Fruit fly (Drosophila melanogaster): ENCODE measurements around the gene Dcr-1.

Gene Dcr-1

dm6 chr3R:22753895-22754774, 13.2 kb upstream of the Dcr-1 start (continued):
- TF ChIP-seq Ravus (GFP tag; IDR thresholded peaks at IDR 0.05) (no peak), CG7963 (GFP tag; IDR thresholded peaks at IDR 0.05; ENCODE audit: partially characterized antibody) (no peak), CG18262 (tag; optimal IDR thresholded peaks at IDR 0.05) (peak; percentile 77), z (GFP tag; IDR thresholded peaks at IDR 0.05) (peak; percentile 87), CG17359 (tag; optimal IDR thresholded peaks at IDR 0.05) (peak; percentile 67), Hmx (GFP tag; optimal IDR thresholded peaks at IDR 0.05) (peak; percentile 38), Side (GFP tag; optimal IDR thresholded peaks at IDR 0.05) (peak; percentile 29), CG8478 (optimal IDR thresholded peaks at IDR 0.05) (no peak), Ada2b (GFP tag; IDR thresholded peaks at IDR 0.05) (peak; percentile 57), CG8924 (tag; optimal IDR thresholded peaks at IDR 0.05) (peak; percentile 57), stwl (tag; optimal IDR thresholded peaks at IDR 0.05) (no peak), grau (tag; optimal IDR thresholded peaks at IDR 0.05) (peak; percentile 72), Tbp (GFP tag; optimal IDR thresholded peaks at IDR 0.05) (no peak), eyg (GFP tag; optimal IDR thresholded peaks at IDR 0.05) (no peak), CHES-1-like (GFP tag; optimal IDR thresholded peaks at IDR 0.05) (peak; percentile 58), CG12391 (tag; optimal IDR thresholded peaks at IDR 0.05) (peak; percentile 71), Optix (GFP tag; IDR thresholded peaks at IDR 0.05) (peak; percentile 34; the same call in 1 of the 3 replicates), TFAM (GFP tag; optimal IDR thresholded peaks at IDR 0.05) (no peak), Sox102F (GFP tag; optimal IDR thresholded peaks at IDR 0.05) (peak; percentile 73), Atf3 (GFP tag; optimal IDR thresholded peaks at IDR 0.05) (no peak), dm (GFP tag; optimal IDR thresholded peaks at IDR 0.05) (peak; percentile 8), p53 (GFP tag; optimal IDR thresholded peaks at IDR 0.05) (no peak), CG12219 (GFP tag; optimal IDR thresholded peaks at IDR 0.05) (peak; percentile 5), pita (GFP tag; optimal IDR thresholded peaks at IDR 0.05) (no peak), ftz-f1 (GFP tag; optimal IDR thresholded peaks at IDR 0.05) (peak; percentile 51), CG2129 (GFP tag; IDR thresholded peaks at IDR 0.05; ENCODE audit: partially characterized antibody) (no peak), pan (optimal IDR thresholded peaks at IDR 0.05) (no peak), pan (GFP tag; optimal IDR thresholded peaks at IDR 0.05 in 1 of 2, IDR thresholded peaks at IDR 0.05 in 1 of 2) (peak in 1 of 2 experiments; percentile 51), lab (GFP tag; optimal IDR thresholded peaks at IDR 0.05) (peak; percentile 44), scrt (GFP tag; optimal IDR thresholded peaks at IDR 0.05) (peak; percentile 38), Hr51 (GFP tag; optimal IDR thresholded peaks at IDR 0.05) (peak in 1 of 2 experiments; percentile 80), CG3995 (GFP tag; optimal IDR thresholded peaks at IDR 0.05) (no peak), CG34422 (GFP tag; IDR thresholded peaks at IDR 0.05) (no peak; the same call in none of the 3 replicates), schlank (tag; optimal IDR thresholded peaks at IDR 0.05) (no peak), gsb-n (tag; optimal IDR thresholded peaks at IDR 0.05) (no peak), bbx (GFP tag; IDR thresholded peaks at IDR 0.05; ENCODE audit: partially characterized antibody) (peak; percentile 61), Ets65A (GFP tag) (peak; percentile 90), CG10979 (tag; optimal IDR thresholded peaks at IDR 0.05) (peak; percentile 55), Usf (GFP tag; optimal IDR thresholded peaks at IDR 0.05) (no peak)

dm6 chr3R:22753600-22753894, 12.7 kb upstream of the Dcr-1 start:
- no peak for TF ChIP-seq CG17612 (GFP tag; IDR thresholded peaks at IDR 0.05)
- TF ChIP-seq vnd (GFP tag; IDR thresholded peaks at IDR 0.05; ENCODE audit: partially characterized antibody): no peak
- TF ChIP-seq grn (GFP tag; optimal IDR thresholded peaks at IDR 0.05): peak; percentile 4
- 0 out of 2 replicates have a peak, but pooled peaks have one; percentile 14 for TF ChIP-seq CG5953 (GFP tag; IDR thresholded peaks at IDR 0.05)
- no peak for TF ChIP-seq CG17328 (GFP tag; IDR thresholded peaks at IDR 0.05)
- TF ChIP-seq CG32767 (GFP tag; IDR thresholded peaks at IDR 0.05): no peak
- TF ChIP-seq cwo (GFP tag; optimal IDR thresholded peaks at IDR 0.05): peak; percentile 53
- peak; percentile 43; the same call in 1 of the 2 replicates for TF ChIP-seq CG13287 (GFP tag; IDR thresholded peaks at IDR 0.05; ENCODE audit: partially characterized antibody)
- no peak for TF ChIP-seq stwl (tag; optimal IDR thresholded peaks at IDR 0.05)
- TF ChIP-seq sqz (GFP tag; optimal IDR thresholded peaks at IDR 0.05): no peak
- peak; percentile 65; the same call in 1 of the 3 replicates for TF ChIP-seq so (GFP tag; IDR thresholded peaks at IDR 0.05)
- peak; percentile 85 for TF ChIP-seq sd (tag; optimal IDR thresholded peaks at IDR 0.05)
- TF ChIP-seq gfzf (GFP tag; optimal IDR thresholded peaks at IDR 0.05): no peak
- TF ChIP-seq sens (GFP tag): no peak
